Worm (Caenorhabditis elegans) whole organism, L4/young adult: Measurements from ENCODE around the gene D2062.13.
"Not testable (repeated sequence)": the region's sequence is repeated elsewhere in the genome, so short reads cannot be mapped to it uniquely, and the experiment has no call there.

Experiments used
- dao-5 ChIP-seq: sonication (generic microtip); optimal IDR thresholded peaks from 2 replicates; lab custom pipeline; 2016; ENCODE audit warnings: missing genotype, missing genetic modification characterization, moderate library complexity, missing compliant biosample characterization
- him-1 ChIP-seq: sonication (generic microtip); optimal IDR thresholded peaks from 2 replicates; lab custom pipeline; 2016; ENCODE audit warnings: missing genotype, missing genetic modification reagents, missing genetic modification characterization, missing compliant biosample characterization

ce11 chrII:2600176-2600575 is 12.2 kb upstream of the D2062.13 start, which contains the start of gene F33H12.1:
- not testable (repeated sequence) for TF ChIP-seq him-1, dao-5 (tag; lab: Kevin White, UChicago)
